Worm (Caenorhabditis elegans) whole organism, young adult: Measurements from ENCODE around the gene glb-20.

Experiments
- Y67H2A.10 ChIP-seq: fragments of 200-800 bp; sonication (Bioruptor generic); conservative IDR thresholded peaks from 2 replicates; pipeline ENCODE4 v1.3.6; 2022; ENCODE audit warnings: missing genetic modification reagents, missing genetic modification characterization, missing compliant biosample characterization
- ama-1 ChIP-seq, 3 experiments: fragments of 150-350 bp in 1 of 3; sonication (generic microtip) in 2 of 3; optimal IDR thresholded peaks; 2 replicates each; lab custom pipeline; 2014 to 2018; ENCODE audit warnings: missing biosample characterization in 2 of 3, missing genetic modification characterization in 2 of 3, missing genetic modification reagents in 2 of 3
- lin-35 ChIP-seq, 3 experiments: fragments of 150-350 bp in 2 of 3; sonication (generic microtip) in 1 of 3; optimal IDR thresholded peaks; 2 replicates each; lab custom pipeline; 2014 to 2018; ENCODE audit warnings: missing biosample characterization in 3 of 3, missing genetic modification characterization in 3 of 3, missing genetic modification reagents in 3 of 3
- unc-130 ChIP-seq: sonication (generic microtip); optimal IDR thresholded peaks from 2 replicates; lab custom pipeline; 2016; ENCODE audit warnings: missing genetic modification reagents, missing genetic modification characterization, missing compliant biosample characterization
- zim-3 ChIP-seq: sonication (generic microtip); optimal IDR thresholded peaks from 2 replicates; lab custom pipeline; 2017; ENCODE audit warnings: mild to moderate bottlenecking, missing genetic modification characterization, moderate library complexity, missing compliant biosample characterization
- ztf-28 ChIP-seq: fragments of 200-800 bp; sonication (Bioruptor generic); IDR thresholded peaks from 2 replicates; pipeline ENCODE4 v1.3.6; 2022; ENCODE audit warnings: missing genetic modification reagents, missing genetic modification characterization, missing compliant biosample characterization

- TF ChIP-seq zim-3 (tag; lab: Kevin White, UChicago) (peak; percentile 34), Y67H2A.10 (GFP tag; lab: Robert Waterston, UW) (no peak; the same call in 1 of the 2 replicates), ztf-28 (0 out of 2 replicates have a peak, but pooled peaks have one; percentile 48), unc-130 (GFP tag; lab: Kevin White, UChicago) (peak; percentile 54), ama-1 (optimal IDR thresholded peaks at IDR 0.05; lab: Kevin White, UChicago) (no peak), ama-1 (GFP tag; optimal IDR thresholded peaks at IDR 0.05; lab: Kevin White, UChicago) (peak; percentile 53 to 59), lin-35 (GFP tag; optimal IDR thresholded peaks at IDR 0.05; lab: Kevin White, UChicago) (peak in 1 of 3 experiments; percentile 71)
Observed at ce11 chrX:13511796-13512195, 44.2 kb downstream of the glb-20 start.
